Fruit fly (Drosophila melanogaster) whole organism, embryonic: ENCODE measurements around the gene CG42495.

ENCODE experiments used
- Abd-B ChIP-seq: fragments of 200-800 bp; sonication (Bioruptor generic); optimal IDR thresholded peaks from 2 replicates; lab custom pipeline; 2018; ENCODE audit warnings: missing biosample characterization, mild to moderate bottlenecking, missing genetic modification characterization, moderate library complexity
- Asciz ChIP-seq: fragments of 200-800 bp; sonication (Bioruptor generic); optimal IDR thresholded peaks from 2 replicates; lab custom pipeline; 2017; ENCODE audit warnings: missing biosample characterization, mild to moderate bottlenecking, missing genetic modification characterization, missing genetic modification reagents
- Atf3 ChIP-seq: fragments of 200-800 bp; sonication (Bioruptor generic); optimal IDR thresholded peaks from 3 replicates; lab custom pipeline; 2016; ENCODE audit warnings: missing biosample characterization, missing genetic modification characterization
- CG14710 ChIP-seq: fragments of 200-800 bp; sonication (Bioruptor generic); optimal IDR thresholded peaks from 3 replicates; lab custom pipeline; 2019; ENCODE audit warnings: missing biosample characterization, mild to moderate bottlenecking, missing genetic modification characterization, moderate library complexity
- CG43689 ChIP-seq: fragments of 200-800 bp; sonication (Bioruptor generic); IDR thresholded peaks from 2 replicates; pipeline ENCODE4 v1.3.6; 2022; ENCODE audit warnings: missing biosample characterization, missing genetic modification characterization
- ash1 ChIP-seq: fragments of 200-800 bp; sonication (Bioruptor generic); optimal IDR thresholded peaks from 2 replicates; lab custom pipeline; 2018; ENCODE audit warnings: missing biosample characterization, mild to moderate bottlenecking, missing genetic modification characterization
- dysf ChIP-seq: fragments of 200-800 bp; sonication (Bioruptor generic); IDR thresholded peaks from 3 replicates; pipeline ENCODE4 v1.3.6; 2022; ENCODE audit warnings: missing biosample characterization, missing genetic modification characterization
- sob ChIP-seq: fragments of 200-800 bp; sonication (Bioruptor generic); IDR thresholded peaks from 2 replicates; pipeline ENCODE4 v1.3.6; 2022; ENCODE audit warnings: missing biosample characterization, missing genetic modification characterization

DNA sequence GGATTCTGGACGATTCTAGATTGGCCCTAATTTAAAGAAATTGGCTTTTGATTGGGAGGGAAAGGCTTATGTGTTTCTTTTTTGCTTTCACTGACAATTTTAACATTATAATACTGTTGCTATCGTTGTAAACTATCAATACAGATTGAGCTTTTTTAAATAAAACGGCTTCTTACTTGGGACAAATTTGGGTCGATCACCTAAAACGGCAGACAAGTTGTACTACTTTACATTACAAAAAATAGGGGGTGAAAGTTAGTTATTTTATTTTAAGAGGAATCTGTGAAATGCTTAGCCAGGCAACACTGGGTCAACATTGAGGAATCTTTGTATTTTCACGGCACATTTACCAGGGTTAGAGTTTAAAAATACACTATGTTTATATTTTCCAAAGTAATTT lies 31.2 kb downstream of the CG42495 start, which contains the start of gene Dic4:
- TF ChIP-seq Asciz (GFP tag; lab: Kevin White, UChicago) (no peak), Abd-B (GFP tag; lab: Kevin White, UChicago) (no peak), dysf (GFP tag; lab: Robert Waterston, UW) (no peak), CG43689 (GFP tag; lab: Robert Waterston, UW) (no peak), ash1 (GFP tag; lab: Kevin White, UChicago) (no peak), CG14710 (tag; lab: Kevin White, UChicago) (no peak), Atf3 (GFP tag; lab: Kevin White, UChicago) (no peak), sob (GFP tag; lab: Robert Waterston, UW) (no peak)
